Worm (Caenorhabditis elegans) whole organism, L4 larva: ENCODE measurements around the gene F38A5.2.
"Not testable (repeated sequence)": the region's sequence is repeated elsewhere in the genome, so short reads cannot be mapped to it uniquely, and the experiment has no call there.

Experiments
- D1046.2 ChIP-seq: fragments of 200-800 bp; sonication (Bioruptor generic); IDR thresholded peaks from 2 replicates; pipeline ENCODE4 v1.3.6; 2022; ENCODE audit warnings: missing genetic modification characterization, missing compliant biosample characterization
- F10B5.3 ChIP-seq: sonication (generic microtip); optimal IDR thresholded peaks from 2 replicates; lab custom pipeline; 2016; ENCODE audit warnings: mild to moderate bottlenecking, missing genetic modification characterization, missing compliant biosample characterization
- F26F4.8 ChIP-seq: fragments of 200-800 bp; sonication (Bioruptor generic); conservative IDR thresholded peaks from 2 replicates; pipeline ENCODE4 v1.3.6; 2022; ENCODE audit warnings: missing genetic modification characterization, missing compliant biosample characterization
- R02D3.7 ChIP-seq: fragments of 150-350 bp; sonication (generic microtip); optimal IDR thresholded peaks from 3 replicates; lab custom pipeline; 2014; ENCODE audit warnings: missing biosample characterization, missing genetic modification characterization
- T20F7.1 ChIP-seq: fragments of 200-800 bp; sonication (Bioruptor generic); optimal IDR thresholded peaks from 2 replicates; lab custom pipeline; 2018; ENCODE audit warnings: mild to moderate bottlenecking, missing genetic modification characterization, missing compliant biosample characterization
- T26A8.4 ChIP-seq: fragments of 200-800 bp; sonication (Bioruptor generic); IDR thresholded peaks from 2 replicates; pipeline ENCODE4 v1.3.6; 2022; ENCODE audit warnings: missing genetic modification characterization, missing compliant biosample characterization
- Y5F2A.4 ChIP-seq: fragments of 200-800 bp; sonication (Bioruptor generic); optimal IDR thresholded peaks from 2 replicates; lab custom pipeline; 2018; ENCODE audit warnings: mild to moderate bottlenecking, missing genetic modification characterization, missing compliant biosample characterization
- attf-4 ChIP-seq: sonication (generic microtip); optimal IDR thresholded peaks from 3 replicates; lab custom pipeline; 2017; ENCODE audit warnings: missing biosample characterization, missing genetic modification characterization
- ceh-32 ChIP-seq: sonication (generic microtip); optimal IDR thresholded peaks from 2 replicates; lab custom pipeline; 2016; ENCODE audit warnings: mild to moderate bottlenecking, missing genetic modification characterization, missing compliant biosample characterization; ENCODE audit not compliant: poor library complexity
- daf-16 ChIP-seq, 3 experiments: sonication (generic microtip); optimal IDR thresholded peaks; 2 replicates each; lab custom pipeline; 2016 to 2017; ENCODE audit warnings: missing genetic modification characterization in 3 of 3, missing genetic modification reagents in 3 of 3, mild to moderate bottlenecking in 2 of 3, missing compliant biosample characterization in 2 of 3, missing biosample characterization in 1 of 3, moderate library complexity in 1 of 3
- dmd-6 ChIP-seq: fragments of 200-800 bp; sonication (Bioruptor generic); IDR thresholded peaks from 2 replicates; pipeline ENCODE4 v1.3.6; 2022; ENCODE audit warnings: missing genetic modification reagents, missing genetic modification characterization, missing compliant biosample characterization
- dmd-8 ChIP-seq: fragments of 200-800 bp; sonication (Bioruptor generic); IDR thresholded peaks from 2 replicates; pipeline ENCODE4 v1.3.6; 2022; ENCODE audit warnings: missing genetic modification characterization, missing compliant biosample characterization
- dmd-9 ChIP-seq: fragments of 200-800 bp; sonication (Bioruptor generic); IDR thresholded peaks from 2 replicates; pipeline ENCODE4 v1.3.6; 2022; ENCODE audit warnings: missing genetic modification reagents, missing genetic modification characterization, missing compliant biosample characterization
- dve-1 ChIP-seq: sonication (generic microtip); optimal IDR thresholded peaks from 2 replicates; lab custom pipeline; 2017; ENCODE audit warnings: antibody characterized with exemption, mild to moderate bottlenecking, missing genetic modification characterization, missing compliant biosample characterization; ENCODE audit not compliant: insufficient read depth
- egl-27 ChIP-seq: sonication (generic microtip); optimal IDR thresholded peaks from 3 replicates; lab custom pipeline; 2017; ENCODE audit warnings: missing biosample characterization, missing genetic modification reagents, missing genetic modification characterization
- egl-43 ChIP-seq: fragments of 200-800 bp; sonication (Bioruptor generic); IDR thresholded peaks from 2 replicates; pipeline ENCODE4 v1.3.6; 2022; ENCODE audit warnings: missing genetic modification reagents, missing genetic modification characterization, missing compliant biosample characterization
- fkh-10 ChIP-seq: fragments of 150-350 bp; optimal IDR thresholded peaks from 2 replicates; lab custom pipeline; 2014; ENCODE audit warnings: missing biosample characterization, missing genetic modification reagents, missing genetic modification characterization
- fos-1 ChIP-seq: fragments of 150-350 bp; optimal IDR thresholded peaks from 2 replicates; lab custom pipeline; 2014; ENCODE audit warnings: missing biosample characterization, missing genetic modification characterization
- gei-8 ChIP-seq: fragments of 200-800 bp; sonication (Bioruptor generic); optimal IDR thresholded peaks from 2 replicates; lab custom pipeline; 2018; ENCODE audit warnings: mild to moderate bottlenecking, missing genetic modification characterization, missing compliant biosample characterization
- hif-1 ChIP-seq, 2 experiments: sonication (generic microtip); optimal IDR thresholded peaks; 2 replicates each; lab custom pipeline; 2016 to 2017; ENCODE audit warnings: missing compliant biosample characterization in 2 of 2, missing genetic modification characterization in 2 of 2, missing genetic modification reagents in 2 of 2, missing genotype in 2 of 2, mild to moderate bottlenecking in 1 of 2
- hlh-30 ChIP-seq: sonication (generic microtip); optimal IDR thresholded peaks from 2 replicates; lab custom pipeline; 2017; ENCODE audit warnings: antibody characterized with exemption, mild to moderate bottlenecking, missing genetic modification characterization, missing compliant biosample characterization; ENCODE audit not compliant: insufficient read depth
- lin-1 ChIP-seq: fragments of 200-800 bp; sonication (Bioruptor generic); IDR thresholded peaks from 2 replicates; pipeline ENCODE4 v1.3.6; 2022; ENCODE audit warnings: missing genetic modification reagents, missing genetic modification characterization, missing compliant biosample characterization
- lin-29 ChIP-seq: fragments of 200-800 bp; sonication (Bioruptor generic); IDR thresholded peaks from 2 replicates; pipeline ENCODE4 v1.3.6; 2022; ENCODE audit warnings: missing genetic modification reagents, missing genetic modification characterization, missing compliant biosample characterization
- lir-3 ChIP-seq: sonication (generic microtip); optimal IDR thresholded peaks from 2 replicates; lab custom pipeline; 2016; ENCODE audit warnings: mild to moderate bottlenecking, missing genetic modification characterization, missing compliant biosample characterization
- mdt-29 ChIP-seq: fragments of 200-800 bp; sonication (Bioruptor generic); IDR thresholded peaks from 2 replicates; pipeline ENCODE4 v1.3.6; 2022; ENCODE audit warnings: missing genetic modification reagents, missing genetic modification characterization, missing compliant biosample characterization
- nhr-11 ChIP-seq: fragments of 150-350 bp; optimal IDR thresholded peaks from 2 replicates; lab custom pipeline; 2014; ENCODE audit warnings: missing biosample characterization, missing genetic modification characterization
- nhr-28 ChIP-seq: fragments of 150-350 bp; optimal IDR thresholded peaks from 2 replicates; lab custom pipeline; 2014; ENCODE audit warnings: missing biosample characterization, missing genetic modification characterization
- nhr-42 ChIP-seq: fragments of 200-800 bp; sonication (Bioruptor generic); IDR thresholded peaks from 2 replicates; pipeline ENCODE4 v1.3.6; 2022; ENCODE audit warnings: missing genetic modification characterization, missing compliant biosample characterization
- nhr-6 ChIP-seq: fragments of 150-350 bp; optimal IDR thresholded peaks from 2 replicates; lab custom pipeline; 2014; ENCODE audit warnings: missing biosample characterization, missing genetic modification characterization
- nhr-76 ChIP-seq: fragments of 150-350 bp; optimal IDR thresholded peaks from 2 replicates; lab custom pipeline; 2014; ENCODE audit warnings: missing biosample characterization, missing genetic modification characterization
- pha-4 ChIP-seq, 2 experiments: fragments of 150-350 bp in 1 of 2; fragments of 200-800 bp in 1 of 2; sonication (Bioruptor generic) in 1 of 2; IDR thresholded peaks in 1 of 2; optimal IDR thresholded peaks in 1 of 2; 2 replicates each; pipeline versions ENCODE4 v1.3.6 to Lab custom; 2014 to 2022; ENCODE audit warnings: missing genetic modification characterization in 2 of 2, missing genetic modification reagents in 2 of 2, missing biosample characterization in 1 of 2, missing compliant biosample characterization in 1 of 2
- pqm-1 ChIP-seq: sonication (generic microtip); optimal IDR thresholded peaks from 2 replicates; lab custom pipeline; 2017; ENCODE audit warnings: missing biosample characterization, missing genetic modification characterization
- saeg-2 ChIP-seq: fragments of 200-800 bp; sonication (Bioruptor generic); IDR thresholded peaks from 2 replicates; pipeline ENCODE4 v1.3.6; 2022; ENCODE audit warnings: missing genetic modification reagents, missing genetic modification characterization, missing compliant biosample characterization
- sdz-12 ChIP-seq: fragments of 200-800 bp; sonication (Bioruptor generic); optimal IDR thresholded peaks from 2 replicates; lab custom pipeline; 2018; ENCODE audit warnings: mild to moderate bottlenecking, missing genetic modification characterization, missing compliant biosample characterization
- skn-1 ChIP-seq: fragments of 150-350 bp; optimal IDR thresholded peaks from 2 replicates; lab custom pipeline; 2014; ENCODE audit warnings: missing biosample characterization, missing genetic modification characterization
- tra-1 ChIP-seq: fragments of 200-800 bp; sonication (Bioruptor generic); IDR thresholded peaks from 2 replicates; pipeline ENCODE4 v1.3.6; 2022; ENCODE audit warnings: missing genetic modification reagents, missing genetic modification characterization, missing compliant biosample characterization
- unc-62 ChIP-seq, 3 experiments: fragments of 150-350 bp in 1 of 3; sonication (generic microtip); optimal IDR thresholded peaks in 2 of 3; peaks in 1 of 3; 1 replicate in 1 of 3; 2 replicates in 2 of 3; lab custom pipeline; 2014 to 2017; ENCODE audit warnings: missing biosample characterization in 3 of 3, missing genetic modification characterization in 3 of 3, missing genetic modification reagents in 3 of 3, missing genotype in 1 of 3
- zip-11 ChIP-seq: fragments of 200-800 bp; sonication (Bioruptor generic); IDR thresholded peaks from 2 replicates; pipeline ENCODE4 v1.3.6; 2022; ENCODE audit warnings: missing genetic modification characterization, missing compliant biosample characterization
- ztf-7 ChIP-seq: fragments of 150-350 bp; optimal IDR thresholded peaks from 2 replicates; lab custom pipeline; 2014; ENCODE audit warnings: missing biosample characterization, missing genetic modification characterization

F38A5.2 gene

DNA sequence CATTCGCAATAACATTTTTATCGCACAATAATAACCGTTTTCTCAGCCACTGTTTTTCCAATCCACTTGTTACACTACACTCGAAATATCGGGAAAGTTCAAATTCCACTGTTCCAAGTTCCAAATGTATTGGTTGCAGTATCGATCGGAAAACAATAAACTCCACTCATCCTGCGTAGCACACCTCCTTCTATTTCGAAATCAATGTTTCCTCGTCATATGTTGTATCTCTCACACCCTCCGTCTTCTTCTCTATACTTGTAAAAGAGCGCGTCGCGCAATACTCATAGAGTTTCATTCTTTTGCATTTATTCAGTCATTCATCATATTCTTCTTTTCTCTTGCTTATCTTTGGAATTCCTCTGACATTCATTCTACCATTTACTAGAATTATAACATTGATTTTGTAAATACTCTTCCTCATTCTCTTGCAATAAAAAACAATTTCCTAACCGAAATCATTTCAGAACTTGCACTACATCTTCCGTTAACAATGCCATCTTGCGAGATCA, 16.1 kb upstream of the F38A5.2 start, which contains the start of gene sup-36:
TSS of gene sup-36 (plus strand) at position 462 of the 512 bp plus-strand sequence.
- TF ChIP-seq pha-4 (GFP tag; IDR thresholded peaks at IDR 0.05; lab: Robert Waterston, UW) (no peak), pha-4 (tag; optimal IDR thresholded peaks at IDR 0.05; lab: Kevin White, UChicago) (no peak), gei-8 (GFP tag; lab: Kevin White, UChicago) (no peak), F26F4.8 (GFP tag; lab: Robert Waterston, UW) (no peak), dve-1 (peak; percentile 33), hlh-30 (peak; percentile 71), lin-1 (GFP tag; lab: Robert Waterston, UW) (no peak), daf-16 (GFP tag; optimal IDR thresholded peaks at IDR 0.05; lab: Kevin White, UChicago) (no peak), daf-16 (tag; optimal IDR thresholded peaks at IDR 0.05; lab: Kevin White, UChicago) (peak; percentile 48), hif-1 (tag; optimal IDR thresholded peaks at IDR 0.05; lab: Kevin White, UChicago) (no peak), Y5F2A.4 (GFP tag; lab: Kevin White, UChicago) (no peak), saeg-2 (no peak), skn-1 (tag; lab: Kevin White, UChicago) (no peak), dmd-6 (GFP tag; lab: Robert Waterston, UW) (no peak), lir-3 (no peak), ztf-7 (tag; lab: Kevin White, UChicago) (no peak), unc-62 (GFP tag; optimal IDR thresholded peaks at IDR 0.05 in 1 of 2; lab: Kevin White, UChicago) (no peak), unc-62 (tag; optimal IDR thresholded peaks at IDR 0.05; lab: Kevin White, UChicago) (no peak), nhr-6 (tag; lab: Kevin White, UChicago) (no peak), lin-29 (GFP tag; lab: Robert Waterston, UW) (no peak), nhr-28 (tag; lab: Kevin White, UChicago) (peak; percentile 49), pqm-1 (tag; lab: Kevin White, UChicago) (peak; percentile 9), dmd-9 (no peak), egl-43 (GFP tag; lab: Robert Waterston, UW) (no peak), zip-11 (GFP tag; lab: Robert Waterston, UW) (no peak), ceh-32 (tag; lab: Kevin White, UChicago) (no peak)

DNA sequence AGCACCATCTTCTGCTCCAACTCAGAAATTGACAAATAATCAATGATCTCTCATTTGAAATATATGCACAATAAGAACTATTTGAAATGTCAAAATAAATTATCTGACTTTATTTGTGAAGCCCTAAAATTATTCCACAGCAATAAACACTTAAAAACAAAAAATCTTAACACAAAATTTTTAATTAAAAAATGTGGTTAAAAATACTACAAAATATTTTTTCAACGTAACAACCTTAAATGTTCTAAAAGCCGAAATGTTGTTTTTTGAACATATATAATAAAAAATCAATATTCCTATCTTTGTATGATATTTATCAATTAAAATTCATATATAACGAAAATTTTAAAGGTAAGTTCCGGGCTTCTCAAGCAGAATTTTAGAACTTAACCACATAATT, 14.2 kb upstream of the F38A5.2 start, which contains the start of gene F38A5.8:
TSS of gene F38A5.8 (plus strand) at position 301 of the 400 bp plus-strand sequence.
- TF ChIP-seq unc-62 (GFP tag; optimal IDR thresholded peaks at IDR 0.05 in 1 of 2; lab: Kevin White, UChicago): no peak
- no peak for TF ChIP-seq unc-62 (tag; optimal IDR thresholded peaks at IDR 0.05; lab: Kevin White, UChicago)
- no peak for TF ChIP-seq saeg-2
- TF ChIP-seq R02D3.7 (tag; lab: Kevin White, UChicago): no peak
- TF ChIP-seq fos-1: no peak
- TF ChIP-seq attf-4 (tag; lab: Kevin White, UChicago): no peak
- TF ChIP-seq nhr-11: no peak
- no peak for TF ChIP-seq fkh-10
- TF ChIP-seq D1046.2 (GFP tag; lab: Robert Waterston, UW): no peak
- TF ChIP-seq dmd-8 (GFP tag; lab: Robert Waterston, UW): no peak
- TF ChIP-seq F26F4.8 (GFP tag; lab: Robert Waterston, UW): no peak
- no peak for TF ChIP-seq T26A8.4 (GFP tag; lab: Robert Waterston, UW)
- TF ChIP-seq sdz-12 (GFP tag; lab: Kevin White, UChicago): no peak
- no peak for TF ChIP-seq gei-8 (GFP tag; lab: Kevin White, UChicago)
- TF ChIP-seq T20F7.1 (GFP tag; lab: Kevin White, UChicago): no peak
- TF ChIP-seq nhr-76 (tag; lab: Kevin White, UChicago): no peak
- no peak for TF ChIP-seq F10B5.3 (tag; lab: Kevin White, UChicago)
- TF ChIP-seq tra-1: no peak

DNA sequence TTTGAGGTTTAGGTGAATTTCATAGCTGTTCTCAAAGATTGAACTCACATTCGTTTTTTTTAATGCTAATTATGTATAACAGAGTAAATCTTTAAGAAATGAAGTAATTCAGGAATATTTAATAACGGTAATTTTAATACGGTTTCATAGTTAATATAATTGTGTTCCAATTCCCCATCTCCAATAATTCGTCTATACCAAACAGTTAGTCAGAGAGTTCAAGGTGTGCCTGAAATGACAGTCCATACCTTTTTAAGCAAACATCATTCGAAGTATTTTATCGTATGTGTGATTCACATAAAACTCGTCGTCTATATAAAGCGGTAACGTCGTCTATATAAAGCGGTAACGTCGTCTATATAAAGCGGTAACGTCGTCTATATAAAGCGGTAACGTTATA, 13.5 kb upstream of the F38A5.2 start, which contains the start of gene nspb-5:
TSS of gene nspb-5 (plus strand) at position 301 of the 400 bp plus-strand sequence.
- TF ChIP-seq mdt-29; nhr-42 (GFP tag; lab: Robert Waterston, UW); egl-27 (tag; lab: Kevin White, UChicago): not testable (repeated sequence)
